Fruit fly (Drosophila melanogaster) whole organism, embryonic: ENCODE measurements around the gene CG32280.

Experiments used
- Abd-B ChIP-seq: fragments of 200-800 bp; sonication (Bioruptor generic); optimal IDR thresholded peaks from 2 replicates; lab custom pipeline; 2018; ENCODE audit warnings: missing biosample characterization, mild to moderate bottlenecking, missing genetic modification characterization, moderate library complexity
- Asciz ChIP-seq: fragments of 200-800 bp; sonication (Bioruptor generic); optimal IDR thresholded peaks from 2 replicates; lab custom pipeline; 2017; ENCODE audit warnings: missing biosample characterization, mild to moderate bottlenecking, missing genetic modification characterization, missing genetic modification reagents
- CG11085 ChIP-seq: fragments of 200-800 bp; sonication (Bioruptor generic); IDR thresholded peaks from 2 replicates; pipeline ENCODE4 v1.3.6; 2022; ENCODE audit warnings: missing biosample characterization, missing genetic modification characterization
- CG11398 ChIP-seq: fragments of 200-800 bp; sonication (Bioruptor generic); optimal IDR thresholded peaks from 2 replicates; lab custom pipeline; 2016; ENCODE audit warnings: missing biosample characterization, missing genetic modification characterization
- CG11695 ChIP-seq: fragments of 200-800 bp; sonication (Bioruptor generic); IDR thresholded peaks from 3 replicates; pipeline ENCODE4 v1.3.6; 2022; ENCODE audit warnings: missing biosample characterization, missing genetic modification characterization
- CG12071 ChIP-seq: fragments of 200-800 bp; sonication (Bioruptor generic); optimal IDR thresholded peaks from 3 replicates; lab custom pipeline; 2018; ENCODE audit warnings: missing biosample characterization, mild to moderate bottlenecking, missing genetic modification characterization
- CG13123 ChIP-seq: fragments of 200-800 bp; sonication (Bioruptor generic); optimal IDR thresholded peaks from 2 replicates; lab custom pipeline; 2016; ENCODE audit warnings: missing biosample characterization, missing genetic modification characterization
- CG1529 ChIP-seq: fragments of 200-800 bp; sonication (Bioruptor generic); optimal IDR thresholded peaks from 3 replicates; lab custom pipeline; 2018; ENCODE audit warnings: missing biosample characterization, missing genetic modification characterization
- CG15479 ChIP-seq: fragments of 200-800 bp; sonication (Bioruptor generic); optimal IDR thresholded peaks from 3 replicates; lab custom pipeline; 2019; ENCODE audit warnings: missing biosample characterization, mild to moderate bottlenecking, missing genetic modification characterization, moderate library complexity
- CG15696 ChIP-seq: fragments of 200-800 bp; sonication (Bioruptor generic); optimal IDR thresholded peaks from 2 replicates; lab custom pipeline; 2019; ENCODE audit warnings: missing biosample characterization, mild to moderate bottlenecking, missing genetic modification characterization, moderate library complexity
- CG1602 ChIP-seq: fragments of 200-800 bp; sonication (Bioruptor generic); optimal IDR thresholded peaks from 3 replicates; lab custom pipeline; 2016; ENCODE audit warnings: missing biosample characterization, missing genetic modification characterization
- CG1647 ChIP-seq: fragments of 200-800 bp; sonication (Bioruptor generic); optimal IDR thresholded peaks from 3 replicates; lab custom pipeline; 2016; ENCODE audit warnings: missing biosample characterization, missing genetic modification characterization
- CG16813 ChIP-seq: fragments of 200-800 bp; sonication (Bioruptor generic); IDR thresholded peaks from 3 replicates; pipeline ENCODE4 v1.3.6; 2022; ENCODE audit warnings: missing biosample characterization, missing genetic modification characterization; ENCODE audit not compliant: partially characterized antibody
- CG31224 ChIP-seq: fragments of 200-800 bp; sonication (Bioruptor generic); IDR thresholded peaks from 2 replicates; pipeline ENCODE4 v1.3.6; 2022; ENCODE audit warnings: missing biosample characterization, missing genetic modification characterization
- CG4820 ChIP-seq: fragments of 200-800 bp; sonication (Bioruptor generic); optimal IDR thresholded peaks from 3 replicates; lab custom pipeline; 2016; ENCODE audit warnings: missing biosample characterization, missing genetic modification characterization
- CG6689 ChIP-seq: fragments of 200-800 bp; sonication (Bioruptor generic); IDR thresholded peaks from 2 replicates; pipeline ENCODE4 v1.3.6; 2022; ENCODE audit warnings: missing biosample characterization, missing genetic modification characterization
- CG7963 ChIP-seq: fragments of 200-800 bp; sonication (Bioruptor generic); IDR thresholded peaks from 3 replicates; pipeline ENCODE4 v1.3.6; 2022; ENCODE audit warnings: missing biosample characterization, missing genetic modification characterization; ENCODE audit not compliant: partially characterized antibody
- CG8478 ChIP-seq: fragments of >200 bp; optimal IDR thresholded peaks from 2 replicates; lab custom pipeline; 2018
- D ChIP-seq, 2 experiments: fragments of 200-800 bp in 1 of 2; fragments of >200 bp in 1 of 2; sonication (Bioruptor generic) in 1 of 2; optimal IDR thresholded peaks; 2 replicates in 1 of 2; 3 replicates in 1 of 2; lab custom pipeline; 2017; ENCODE audit warnings: mild to moderate bottlenecking in 1 of 2, missing biosample characterization in 1 of 2, missing genetic modification characterization in 1 of 2, missing genetic modification reagents in 1 of 2
- D19A ChIP-seq: fragments of 200-800 bp; optimal IDR thresholded peaks from 3 replicates; lab custom pipeline; 2019; ENCODE audit warnings: missing biosample characterization, mild to moderate bottlenecking, missing genetic modification characterization, moderate library complexity
- D19B ChIP-seq: fragments of 200-800 bp; sonication (Bioruptor generic); optimal IDR thresholded peaks from 2 replicates; lab custom pipeline; 2017; ENCODE audit warnings: missing biosample characterization, mild to moderate bottlenecking, missing genetic modification characterization
- Dbx ChIP-seq: fragments of 200-800 bp; sonication (Bioruptor generic); IDR thresholded peaks from 3 replicates; pipeline ENCODE4 v1.3.6; 2022; ENCODE audit warnings: missing biosample characterization, missing genetic modification characterization
- Deaf1 ChIP-seq: fragments of 200-800 bp; optimal IDR thresholded peaks from 3 replicates; lab custom pipeline; 2019; ENCODE audit warnings: missing biosample characterization, mild to moderate bottlenecking, missing genetic modification characterization, moderate library complexity
- Ets65A ChIP-seq: fragments of 200-800 bp; sonication (Bioruptor generic); peaks from one replicate; lab custom pipeline; 2016; ENCODE audit warnings: missing biosample characterization, missing genetic modification characterization
- GATAe ChIP-seq: fragments of 200-800 bp; sonication (Bioruptor generic); conservative IDR thresholded peaks from 2 replicates; pipeline ENCODE4 v1.3.6; 2022; ENCODE audit warnings: missing biosample characterization, missing genetic modification characterization
- H15 ChIP-seq: fragments of 200-800 bp; sonication (Bioruptor generic); IDR thresholded peaks from 3 replicates; pipeline ENCODE4 v1.3.6; 2022; ENCODE audit warnings: missing biosample characterization, missing genetic modification characterization
- Hr3 ChIP-seq: fragments of 200-800 bp; sonication (Bioruptor generic); optimal IDR thresholded peaks from 3 replicates; lab custom pipeline; 2016; ENCODE audit warnings: missing biosample characterization, missing genetic modification characterization
- MBD-R2 ChIP-seq: fragments of 200-800 bp; sonication (Bioruptor generic); IDR thresholded peaks from 2 replicates; pipeline ENCODE4 v1.3.6; 2022; ENCODE audit warnings: missing biosample characterization, missing genetic modification characterization
- NC2α ChIP-seq: fragments of 200-800 bp; sonication (Bioruptor generic); optimal IDR thresholded peaks from 2 replicates; lab custom pipeline; 2016; ENCODE audit warnings: missing biosample characterization, missing genetic modification characterization
- Nf-YC ChIP-seq: fragments of 200-800 bp; optimal IDR thresholded peaks from 3 replicates; lab custom pipeline; 2019; ENCODE audit warnings: missing biosample characterization, mild to moderate bottlenecking, missing genetic modification characterization, moderate library complexity
- Rx ChIP-seq: fragments of 200-800 bp; sonication (Bioruptor generic); IDR thresholded peaks from 2 replicates; pipeline ENCODE4 v1.3.6; 2022; ENCODE audit warnings: missing biosample characterization, missing genetic modification characterization
- Trl ChIP-seq, 3 experiments: fragments of >200 bp in 2 of 3; fragments of 200-800 bp in 1 of 3; sonication (Bioruptor generic) in 1 of 3; optimal IDR thresholded peaks; 2 replicates in 1 of 3; 3 replicates in 2 of 3; lab custom pipeline; 2016 to 2017; ENCODE audit warnings: missing biosample characterization in 1 of 3, missing genetic modification characterization in 1 of 3
- Vsx1 ChIP-seq: fragments of 200-800 bp; sonication (Bioruptor generic); optimal IDR thresholded peaks from 2 replicates; lab custom pipeline; 2017; ENCODE audit warnings: missing biosample characterization, mild to moderate bottlenecking, missing genetic modification characterization, missing genetic modification reagents
- bbx ChIP-seq: fragments of 200-800 bp; sonication (Bioruptor generic); IDR thresholded peaks from 2 replicates; pipeline ENCODE4 v1.3.6; 2022; ENCODE audit warnings: missing biosample characterization, missing genetic modification characterization; ENCODE audit not compliant: partially characterized antibody
- ci ChIP-seq: fragments of 200-800 bp; sonication (Bioruptor generic); IDR thresholded peaks from 3 replicates; pipeline ENCODE4 v1.3.6; 2022; ENCODE audit warnings: missing biosample characterization, missing genetic modification characterization
- gsb-n ChIP-seq: fragments of 200-800 bp; sonication (Bioruptor generic); optimal IDR thresholded peaks from 3 replicates; lab custom pipeline; 2018; ENCODE audit warnings: missing biosample characterization, mild to moderate bottlenecking, missing genetic modification characterization
- knrl ChIP-seq: fragments of 200-800 bp; sonication (Bioruptor generic); IDR thresholded peaks from 3 replicates; pipeline ENCODE4 v1.3.6; 2022; ENCODE audit warnings: missing biosample characterization, missing genetic modification characterization; ENCODE audit not compliant: partially characterized antibody
- mam ChIP-seq: fragments of 200-800 bp; sonication (Bioruptor generic); optimal IDR thresholded peaks from 3 replicates; lab custom pipeline; 2016; ENCODE audit warnings: missing biosample characterization, missing genetic modification characterization
- org-1 ChIP-seq: fragments of 200-800 bp; sonication (Bioruptor generic); optimal IDR thresholded peaks from 2 replicates; lab custom pipeline; 2017; ENCODE audit warnings: missing biosample characterization, missing genetic modification characterization
- repo ChIP-seq: fragments of 200-800 bp; sonication (Bioruptor generic); optimal IDR thresholded peaks from 2 replicates; lab custom pipeline; 2016; ENCODE audit warnings: missing biosample characterization, missing genetic modification characterization
- ro ChIP-seq: fragments of 200-800 bp; sonication (Bioruptor generic); IDR thresholded peaks from 2 replicates; pipeline ENCODE4 v1.3.6; 2022; ENCODE audit warnings: missing biosample characterization, missing genetic modification characterization
- sc ChIP-seq, 3 experiments: fragments of >200 bp in 2 of 3; fragments of 200-800 bp in 1 of 3; sonication (Bioruptor generic) in 1 of 3; optimal IDR thresholded peaks; 2 replicates in 2 of 3; 3 replicates in 1 of 3; lab custom pipeline; 2017; ENCODE audit warnings: mild to moderate bottlenecking in 1 of 3, missing biosample characterization in 1 of 3, missing genetic modification characterization in 1 of 3, missing genetic modification reagents in 1 of 3
- slp2 ChIP-seq: fragments of 200-800 bp; sonication (Bioruptor generic); optimal IDR thresholded peaks from 2 replicates; lab custom pipeline; 2016; ENCODE audit warnings: missing biosample characterization, missing genetic modification characterization
- tio ChIP-seq: fragments of 200-800 bp; sonication (Bioruptor generic); optimal IDR thresholded peaks from 2 replicates; lab custom pipeline; 2017; ENCODE audit warnings: missing biosample characterization, missing genetic modification characterization, inconsistent platforms
- unpg ChIP-seq: fragments of 200-800 bp; sonication (Bioruptor generic); optimal IDR thresholded peaks from 3 replicates; lab custom pipeline; 2018; ENCODE audit warnings: missing biosample characterization, mild to moderate bottlenecking, missing genetic modification characterization, moderate library complexity
- wdn ChIP-seq: fragments of 200-800 bp; sonication (Bioruptor generic); IDR thresholded peaks from 2 replicates; pipeline ENCODE4 v1.3.6; 2022; ENCODE audit warnings: missing biosample characterization, missing genetic modification characterization
- zen ChIP-seq: fragments of 200-800 bp; sonication (Bioruptor generic); optimal IDR thresholded peaks from 3 replicates; lab custom pipeline; 2018; ENCODE audit warnings: missing biosample characterization, mild to moderate bottlenecking, missing genetic modification characterization, moderate library complexity

Gene CG32280

dm6 chr3L:3148125-3149059 is 16.6 kb upstream of the CG32280 start, which contains the start of the genes Usp5 and BtbVII (continued):
- TF ChIP-seq Hr3 (GFP tag; lab: Kevin White, UChicago), result peak; percentile 63
- TF ChIP-seq CG11695 (GFP tag; lab: Robert Waterston, UW), result no peak; the same call in 2 of the 3 replicates
- no peak for TF ChIP-seq Asciz (GFP tag; lab: Kevin White, UChicago)
- TF ChIP-seq slp2 (GFP tag; lab: Kevin White, UChicago), result peak; percentile 33
- TF ChIP-seq Trl (optimal IDR thresholded peaks at IDR 0.05; lab: Kevin White, UChicago), result no peak
- peak; percentile 67 for TF ChIP-seq Trl (GFP tag; optimal IDR thresholded peaks at IDR 0.05; lab: Kevin White, UChicago)
- TF ChIP-seq zen (tag; lab: Kevin White, UChicago), result peak; percentile 46
- no peak for TF ChIP-seq tio (GFP tag; lab: Kevin White, UChicago)
- TF ChIP-seq GATAe, result no peak
- peak; percentile 51 for TF ChIP-seq unpg (GFP tag; lab: Kevin White, UChicago)
- TF ChIP-seq H15, result 0 out of 3 replicates have a peak, but pooled peaks have one; percentile 13
- no peak for TF ChIP-seq D19B (GFP tag; lab: Kevin White, UChicago)
- TF ChIP-seq wdn (GFP tag; lab: Robert Waterston, UW), result 0 out of 2 replicates have a peak, but pooled peaks have one; percentile 16
- peak; percentile 83 for TF ChIP-seq MBD-R2 (GFP tag; lab: Robert Waterston, UW)
- TF ChIP-seq CG15696 (tag; lab: Kevin White, UChicago), result peak; percentile 41
- no peak for TF ChIP-seq Vsx1 (GFP tag; lab: Kevin White, UChicago)
- TF ChIP-seq CG15479 (GFP tag; lab: Kevin White, UChicago), result no peak
- TF ChIP-seq CG4820, result peak; percentile 37
- TF ChIP-seq Rx (GFP tag; lab: Robert Waterston, UW), result no peak
- no peak for TF ChIP-seq sc (optimal IDR thresholded peaks at IDR 0.05; lab: Kevin White, UChicago)
- TF ChIP-seq sc (GFP tag; optimal IDR thresholded peaks at IDR 0.05; lab: Kevin White, UChicago), result no peak
- peak; percentile 80 for TF ChIP-seq CG7963 (GFP tag; lab: Robert Waterston, UW)
- TF ChIP-seq Ets65A (GFP tag; lab: Kevin White, UChicago), result peak; percentile 91
- no peak for TF ChIP-seq D (optimal IDR thresholded peaks at IDR 0.05; lab: Kevin White, UChicago)
- TF ChIP-seq D (GFP tag; optimal IDR thresholded peaks at IDR 0.05; lab: Kevin White, UChicago), result peak; percentile 28
- no peak for TF ChIP-seq NC2α (GFP tag; lab: Kevin White, UChicago)
- peak; percentile 96 for TF ChIP-seq knrl (GFP tag; lab: Robert Waterston, UW)
- 0 out of 2 replicates have a peak, but pooled peaks have one; percentile 27 for TF ChIP-seq CG6689
- TF ChIP-seq CG1529 (GFP tag; lab: Kevin White, UChicago), result peak; percentile 7
- no peak for TF ChIP-seq repo (GFP tag; lab: Kevin White, UChicago)
- no peak for TF ChIP-seq CG1647
- no peak for TF ChIP-seq ro (GFP tag; lab: Robert Waterston, UW)
- no peak for TF ChIP-seq Deaf1
- TF ChIP-seq CG12071 (GFP tag; lab: Kevin White, UChicago), result no peak
- TF ChIP-seq Abd-B (GFP tag; lab: Kevin White, UChicago), result no peak
- TF ChIP-seq gsb-n (tag; lab: Kevin White, UChicago), result no peak
- peak; percentile 2 for TF ChIP-seq Nf-YC (tag; lab: Kevin White, UChicago)
- TF ChIP-seq org-1 (GFP tag; lab: Kevin White, UChicago), result peak; percentile 8
- peak; percentile 95 for TF ChIP-seq CG16813 (GFP tag; lab: Robert Waterston, UW)
- TF ChIP-seq Dbx (GFP tag; lab: Robert Waterston, UW), result peak; percentile 68
- no peak for TF ChIP-seq CG8478 (lab: Kevin White, UChicago)
- no peak for TF ChIP-seq CG11085
- peak; percentile 47 for TF ChIP-seq CG1602
- 0 out of 2 replicates have a peak, but pooled peaks have one; percentile 10 for TF ChIP-seq CG31224 (GFP tag; lab: Robert Waterston, UW)
- peak; percentile 75 for TF ChIP-seq mam
- TF ChIP-seq D19A (tag; lab: Kevin White, UChicago), result no peak
- peak; percentile 40; the same call in 1 of the 3 replicates for TF ChIP-seq ci (GFP tag; lab: Robert Waterston, UW)
- TF ChIP-seq bbx (GFP tag; lab: Robert Waterston, UW), result peak; percentile 91
- peak; percentile 29 for TF ChIP-seq CG11398 (GFP tag; lab: Kevin White, UChicago)
- peak; percentile 59 for TF ChIP-seq CG13123 (GFP tag; lab: Kevin White, UChicago)
